Fruit fly (Drosophila melanogaster) ovary, adult (tissue): ENCODE data around the gene PGRP-LF.

ENCODE experiments used
- CG17801 ChIP-seq: fragments of 200-800 bp; optimal IDR thresholded peaks from 2 replicates; lab custom pipeline; 2019; ENCODE audit warnings: missing biosample characterization, mild to moderate bottlenecking, missing genetic modification characterization, moderate library complexity; ENCODE audit not compliant: partially characterized antibody

Gene PGRP-LF

DNA sequence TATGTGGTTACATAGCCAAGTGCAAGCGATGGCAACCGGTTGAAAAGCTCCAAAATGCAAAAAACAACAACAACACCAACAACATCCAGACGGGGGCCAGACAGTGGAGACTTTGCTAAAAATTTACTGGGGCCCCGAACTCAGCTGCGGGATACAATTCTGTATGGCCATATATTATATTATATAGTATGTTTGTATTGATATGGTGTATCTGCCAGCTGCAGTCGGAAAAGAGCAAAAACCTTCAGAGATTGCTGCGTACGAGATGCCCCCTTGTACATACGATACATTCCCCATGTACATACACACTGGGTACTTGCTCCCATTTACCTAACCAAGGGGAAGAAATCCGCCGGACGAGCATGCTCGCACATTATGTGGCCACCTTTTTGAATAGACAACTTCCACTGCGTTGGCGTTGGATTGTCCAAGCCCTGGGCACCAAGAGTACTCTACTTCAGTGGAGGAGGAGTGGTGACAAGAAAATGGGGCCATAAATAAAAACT is 31.0 kb downstream of the PGRP-LF start:
- no peak for TF ChIP-seq CG17801

DNA sequence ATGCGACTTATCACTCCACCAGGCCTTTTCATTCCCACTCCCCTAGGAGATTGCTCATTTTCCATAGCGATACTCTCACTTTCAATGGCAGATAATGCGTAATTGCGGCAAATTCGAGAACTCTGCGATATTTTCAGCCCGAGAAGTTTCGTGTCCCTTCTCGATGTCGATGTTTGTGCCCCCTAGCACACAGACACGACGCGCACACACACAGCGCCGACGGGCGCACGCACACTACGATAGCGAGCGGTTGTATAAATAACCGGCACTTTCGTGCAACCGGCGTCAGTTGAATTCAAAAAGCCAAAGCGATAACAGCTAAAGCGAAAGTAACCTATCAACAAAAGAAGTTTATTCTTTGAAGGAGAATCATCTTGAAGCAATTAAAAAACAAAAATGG is 32.2 kb downstream of the PGRP-LF start, which contains the start of gene Hsp23:
Hsp23 (plus strand) TSS at position 281 of the 400 bp plus-strand sequence.
- TF ChIP-seq CG17801: no peak

DNA sequence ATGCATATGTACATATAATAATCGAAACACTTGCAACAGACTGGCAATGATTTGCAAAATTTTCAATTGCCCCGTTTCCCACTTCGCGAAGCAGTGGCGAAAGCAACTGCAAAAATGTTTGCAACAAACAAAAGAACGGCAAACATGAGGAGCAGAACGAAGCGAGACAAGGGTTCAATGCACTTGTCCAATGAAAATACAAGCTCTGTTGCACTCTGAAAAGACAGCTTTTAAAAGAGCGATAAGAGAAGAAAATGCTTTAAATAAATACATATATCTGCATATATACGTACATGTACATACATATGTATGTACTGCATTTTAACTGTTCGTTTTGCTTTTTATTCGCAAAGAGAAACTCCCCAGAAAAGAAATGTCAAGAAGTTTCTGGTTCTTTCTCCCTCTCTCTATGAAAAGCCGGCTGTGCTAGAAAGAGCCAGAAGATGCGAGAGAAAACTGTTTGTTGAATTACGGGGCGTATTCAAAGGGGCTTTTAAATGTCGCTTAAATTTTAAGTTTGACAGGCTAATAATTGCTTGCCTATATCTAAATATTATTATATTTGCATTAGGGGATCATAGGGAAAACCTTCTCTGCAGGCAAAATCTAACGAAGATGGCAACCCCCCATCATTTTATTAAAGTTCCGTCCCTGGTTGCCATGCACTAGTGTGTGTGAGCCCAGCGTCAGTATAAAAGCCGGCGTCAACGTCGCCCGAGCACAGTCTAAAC is 34.1 kb downstream of the PGRP-LF start, which contains the start of gene Hsp27:
Hsp27 (plus strand) TSS at position 719 of the 731 bp plus-strand sequence.
- TF ChIP-seq CG17801: peak; percentile 99

DNA sequence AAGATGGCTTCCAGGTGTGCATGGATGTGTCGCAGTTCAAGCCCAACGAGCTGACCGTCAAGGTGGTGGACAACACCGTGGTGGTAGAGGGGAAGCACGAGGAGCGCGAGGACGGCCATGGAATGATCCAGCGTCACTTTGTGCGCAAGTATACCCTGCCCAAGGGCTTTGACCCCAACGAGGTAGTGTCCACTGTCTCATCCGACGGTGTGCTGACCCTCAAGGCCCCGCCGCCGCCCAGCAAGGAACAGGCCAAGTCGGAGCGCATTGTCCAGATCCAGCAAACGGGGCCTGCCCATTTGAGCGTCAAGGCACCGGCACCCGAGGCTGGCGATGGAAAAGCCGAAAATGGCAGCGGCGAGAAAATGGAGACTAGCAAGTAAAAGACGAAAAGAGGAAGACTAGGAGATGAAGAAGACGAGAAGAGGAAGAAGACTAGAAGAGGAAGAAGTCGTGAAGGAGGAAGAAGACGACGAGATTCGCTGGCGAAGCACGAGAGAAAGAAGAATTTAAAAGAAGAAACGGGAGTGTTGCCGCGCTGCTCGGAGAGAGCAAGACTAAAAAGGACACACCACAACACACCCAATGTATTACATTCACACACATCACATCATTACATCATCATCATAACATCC is 35.2 kb downstream of the PGRP-LF start:
- TF ChIP-seq CG17801: no peak

DNA sequence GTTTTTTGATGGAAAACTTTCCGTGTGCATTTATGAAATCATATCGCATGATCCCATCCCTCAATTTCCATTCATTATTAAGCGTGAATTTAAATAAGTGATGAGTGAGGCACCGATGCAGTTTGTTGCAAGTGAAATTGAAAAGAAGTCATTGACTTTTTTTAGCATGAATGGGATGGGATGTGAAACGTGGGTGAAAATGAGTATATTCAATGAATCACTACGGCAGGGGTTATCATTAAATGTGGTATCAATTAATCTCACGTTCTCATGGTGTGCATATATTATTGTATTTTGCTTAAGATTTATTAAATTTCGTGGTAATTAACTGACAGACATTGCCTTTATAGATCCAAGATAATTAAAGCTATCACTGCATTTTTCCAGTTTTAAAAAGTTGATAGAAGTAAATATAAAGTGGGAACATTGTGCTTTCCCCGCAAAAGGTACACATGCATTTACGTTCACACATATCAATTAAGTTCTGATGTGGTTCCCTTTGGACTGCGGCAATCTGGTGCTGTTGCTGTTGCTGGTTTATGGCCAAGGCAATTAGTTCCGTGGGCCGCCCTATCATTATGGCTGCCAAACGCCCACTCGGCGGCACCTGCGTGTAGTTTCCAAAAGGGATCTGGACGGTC is 42.1 kb downstream of the PGRP-LF start:
- TF ChIP-seq CG17801: no peak

DNA sequence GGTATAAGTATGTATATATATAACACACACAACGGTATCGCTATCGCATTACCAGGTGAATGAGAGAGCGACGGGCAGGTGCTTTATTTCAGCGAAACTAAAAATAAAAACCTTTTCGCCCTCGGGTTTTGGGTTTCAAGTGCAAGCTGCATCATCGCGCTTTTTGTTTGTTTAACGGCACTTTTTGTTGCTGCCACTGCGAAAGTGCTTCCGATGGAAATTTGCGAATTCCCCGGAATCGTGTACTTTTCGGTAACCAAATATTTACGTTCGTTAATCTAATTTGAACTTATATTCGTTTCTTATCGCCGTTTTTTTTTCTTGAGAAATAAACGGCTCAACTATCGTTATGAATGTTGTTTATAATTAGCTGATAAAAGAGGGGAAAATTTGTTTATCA is 46.6 kb downstream of the PGRP-LF start:
- peak; percentile 11 for TF ChIP-seq CG17801

DNA sequence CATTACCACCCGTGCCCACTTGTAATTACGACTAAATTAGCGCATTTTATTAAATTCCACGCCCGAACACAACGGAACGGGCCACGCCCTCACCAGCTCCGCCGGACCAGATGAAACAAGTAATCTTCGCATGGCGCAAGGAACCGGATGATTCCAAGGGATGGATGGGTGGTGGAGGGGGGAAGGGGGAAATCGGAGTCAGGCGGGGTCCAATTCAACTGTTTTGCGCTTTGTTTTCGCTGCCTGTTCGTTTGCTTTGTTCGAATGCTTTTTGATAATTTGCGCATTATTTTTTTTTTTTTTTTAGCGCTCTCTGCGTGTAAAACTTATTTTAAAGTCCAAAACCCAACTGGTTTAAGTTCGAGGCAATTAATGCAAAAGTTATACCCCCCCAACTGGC is 47.3 kb downstream of the PGRP-LF start:
- TF ChIP-seq CG17801: no peak

DNA sequence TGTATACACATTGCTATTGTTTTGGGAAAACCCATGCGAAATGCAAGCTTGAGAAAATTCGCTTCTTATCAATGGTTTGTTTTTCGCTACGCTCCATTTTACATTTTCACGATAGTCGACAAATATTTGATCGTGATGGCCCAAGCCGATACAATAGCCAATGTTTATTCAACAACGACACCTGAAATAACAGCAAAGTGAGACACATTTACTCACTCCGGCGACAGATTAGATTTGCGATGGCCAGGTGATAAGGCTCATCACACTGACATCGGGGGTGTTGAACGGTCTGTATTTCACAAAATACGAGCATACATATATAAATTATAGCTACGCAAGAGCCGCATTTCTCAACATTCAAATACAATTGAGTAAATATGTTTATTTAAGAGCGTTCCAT is 47.7 kb downstream of the PGRP-LF start:
- TF ChIP-seq CG17801: peak; percentile 58

DNA sequence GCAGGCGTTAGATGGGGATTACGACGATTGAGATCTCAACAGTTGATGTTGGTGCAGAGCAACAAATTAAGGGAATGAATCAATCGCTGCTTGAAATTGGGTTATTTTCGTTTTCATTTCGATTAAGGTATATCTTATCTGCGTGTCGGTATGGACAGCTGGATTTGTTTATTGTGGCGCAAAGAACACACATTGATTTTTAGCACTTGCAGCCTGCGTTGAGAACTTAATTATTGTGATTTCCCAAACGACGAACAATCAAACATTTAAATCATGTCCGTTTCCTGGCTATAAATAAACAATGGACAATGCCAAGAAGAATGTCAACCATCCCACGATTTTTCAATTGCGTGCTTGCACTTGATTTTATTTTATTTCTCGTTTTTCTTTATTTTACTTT is 48.6 kb downstream of the PGRP-LF start:
- no peak for TF ChIP-seq CG17801

DNA sequence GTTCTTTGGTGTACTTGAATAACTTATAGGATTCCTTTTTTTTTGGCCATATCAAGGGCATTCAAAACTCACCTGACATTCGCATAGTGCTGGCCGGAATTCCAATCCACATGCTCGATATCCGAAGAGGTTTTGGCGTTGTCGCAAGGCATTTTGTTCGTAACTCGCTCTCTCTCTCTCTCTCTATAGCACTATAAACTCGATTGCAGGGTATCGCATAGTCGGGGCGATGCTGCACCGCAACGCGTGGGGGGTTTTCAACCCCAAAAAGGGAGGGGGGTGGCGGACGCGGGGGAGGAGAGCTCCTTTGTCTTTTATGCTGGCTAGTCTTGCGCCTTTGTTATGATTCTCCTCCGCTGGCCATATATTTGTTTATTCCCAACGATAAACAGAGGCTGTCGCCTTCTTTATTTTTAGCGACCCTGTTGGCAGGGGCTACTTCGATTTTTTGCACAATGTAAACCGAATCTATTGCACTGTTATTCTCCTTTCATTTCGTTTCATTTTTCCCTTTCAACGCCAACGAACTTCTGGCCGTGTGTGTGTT is 49.1 kb downstream of the PGRP-LF start:
- TF ChIP-seq CG17801: no peak

DNA sequence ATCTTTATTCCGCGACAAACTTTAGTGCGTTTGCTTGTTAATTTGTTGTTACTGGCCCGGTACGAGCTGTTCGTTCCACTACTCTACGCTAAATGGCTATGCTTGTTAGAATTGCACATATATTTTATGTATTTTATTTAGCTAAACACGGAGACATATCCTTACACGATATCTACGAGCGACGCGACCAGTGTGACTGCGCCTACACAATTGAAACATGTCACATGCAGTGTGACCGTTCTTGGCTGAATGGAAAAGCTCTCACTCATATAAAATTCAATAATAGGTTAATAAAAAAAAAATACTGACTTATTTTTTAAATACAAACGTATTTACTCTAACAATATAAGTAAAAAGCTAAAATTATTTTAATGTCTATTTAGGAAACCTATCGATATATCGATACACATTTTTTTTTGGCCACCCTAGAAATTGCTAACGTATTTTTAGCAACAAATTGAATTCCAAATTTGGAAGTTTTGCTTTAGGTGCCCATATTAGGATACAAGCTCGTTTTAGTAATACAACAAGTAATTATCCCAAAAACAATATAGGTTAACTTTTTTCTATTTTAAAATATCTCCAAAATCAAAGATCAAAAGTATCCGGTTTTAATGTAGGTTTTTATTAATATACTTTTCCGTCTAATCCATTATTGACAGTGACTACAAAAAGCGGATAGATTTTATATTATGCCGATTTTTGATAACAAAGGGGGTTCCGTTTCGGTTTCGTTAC is 49.8 kb downstream of the PGRP-LF start, which contains the start of gene CG4080:
CG4080 (minus strand) TSS at position 215 of the 738 bp plus-strand sequence.
- TF ChIP-seq CG17801: peak; percentile 68

DNA sequence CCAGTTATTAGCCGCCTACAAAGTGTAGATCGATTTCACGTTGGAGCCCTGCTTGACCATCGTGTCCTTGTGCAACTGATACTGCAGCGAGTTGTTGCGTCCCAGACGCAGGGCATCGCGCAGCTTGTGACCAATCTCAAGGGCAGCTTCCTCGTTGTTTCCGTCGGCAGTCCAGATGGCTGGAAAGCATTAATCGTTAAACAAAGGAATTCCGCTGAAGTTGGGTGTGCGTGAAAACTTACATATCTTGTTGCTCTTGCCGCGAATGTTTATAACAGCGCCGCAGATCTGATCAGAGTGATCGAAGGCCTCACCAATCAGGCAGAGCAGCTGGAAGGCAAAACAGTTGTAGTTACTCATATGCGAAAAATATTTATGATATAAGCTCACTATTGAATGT is 50.4 kb downstream of the PGRP-LF start:
- TF ChIP-seq CG17801: no peak

DNA sequence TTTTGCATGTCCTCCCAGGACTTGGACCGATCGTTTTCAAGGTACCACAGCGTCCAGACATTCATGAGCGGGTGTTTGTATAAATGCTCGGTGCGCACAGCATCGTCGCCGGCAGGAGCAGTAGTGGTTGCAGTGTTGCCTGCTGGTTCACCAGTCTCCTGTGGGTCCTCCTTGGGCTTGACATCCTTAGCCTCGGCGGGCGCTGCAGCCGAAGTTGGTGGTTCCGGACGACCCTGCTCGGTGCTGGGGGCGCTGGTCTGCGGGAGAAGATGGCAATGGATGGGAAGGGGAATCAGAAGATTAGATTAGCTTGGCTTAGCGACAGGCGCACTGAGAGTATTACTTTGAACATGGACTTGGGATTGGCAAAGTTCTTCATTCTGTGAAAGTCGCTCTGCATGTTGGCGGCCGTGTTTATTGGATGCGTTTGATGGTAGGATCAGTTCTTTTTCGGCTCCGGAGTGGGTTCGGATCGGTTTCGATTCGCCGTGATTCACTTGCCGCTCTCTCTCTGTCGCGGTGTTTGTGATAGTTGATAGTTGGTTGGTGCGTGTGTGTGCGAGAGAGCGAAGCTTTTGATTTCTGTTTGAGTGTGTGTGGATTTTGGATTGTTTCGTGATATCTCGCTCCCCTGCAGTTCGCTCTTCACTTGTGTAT is 51.4 kb downstream of the PGRP-LF start:
- TF ChIP-seq CG17801: no peak
